Worm (Caenorhabditis elegans): ENCODE data around the gene K04C1.2.

K04C1.2 gene

ce11 chrX:14257661-14258060 lies 19.2 kb downstream of the K04C1.2 start, which contains the start of gene E02H4.4:
E02H4.4 (plus strand) TSS chrX:14257961.
- TF ChIP-seq Y67H2A.10 (GFP tag; conservative IDR thresholded peaks at IDR 0.05) = no peak
- TF ChIP-seq zim-3 (tag; optimal IDR thresholded peaks at IDR 0.05) = no peak
- TF ChIP-seq ceh-58 (GFP tag; IDR thresholded peaks at IDR 0.05) = no peak
- TF ChIP-seq ccch-3 (GFP tag; optimal IDR thresholded peaks at IDR 0.05) = no peak
- TF ChIP-seq madf-8 (GFP tag; conservative IDR thresholded peaks at IDR 0.05) = no peak
- TF ChIP-seq C17E4.6 (GFP tag; IDR thresholded peaks at IDR 0.05) = no peak
- TF ChIP-seq unc-62 (GFP tag; optimal IDR thresholded peaks at IDR 0.05) = no peak
- no peak for TF ChIP-seq nhr-80 (tag; optimal IDR thresholded peaks at IDR 0.05)
- TF ChIP-seq madf-3 (GFP tag; IDR thresholded peaks at IDR 0.05) = no peak
- no peak for TF ChIP-seq let-607 (tag; optimal IDR thresholded peaks at IDR 0.05)
- no peak for TF ChIP-seq lsl-1 (GFP tag; optimal IDR thresholded peaks at IDR 0.05)
- no peak for TF ChIP-seq nfyb-1 (GFP tag; IDR thresholded peaks at IDR 0.05)
- no peak for TF ChIP-seq F33H1.4 (GFP tag; IDR thresholded peaks at IDR 0.05)
- TF ChIP-seq snpc-1.1 (tag; optimal IDR thresholded peaks at IDR 0.05; ENCODE audit: insufficient read depth) = no peak
- no peak for TF ChIP-seq snpc-1.3 (tag; optimal IDR thresholded peaks at IDR 0.05; ENCODE audit: insufficient read depth)
- no peak for TF ChIP-seq mes-4 (tag; optimal IDR thresholded peaks at IDR 0.05)
- TF ChIP-seq nfya-1 (tag; optimal IDR thresholded peaks at IDR 0.05; ENCODE audit: borderline replicate concordance, insufficient read depth) = no peak
- TF ChIP-seq dpff-1 (tag; optimal IDR thresholded peaks at IDR 0.05) = no peak

- TF ChIP-seq K11D2.4 (GFP tag; IDR thresholded peaks at IDR 0.05) (no peak), nhr-80 (tag; optimal IDR thresholded peaks at IDR 0.05) (no peak), lir-1 (GFP tag; conservative IDR thresholded peaks at IDR 0.05) (no peak), ceh-91 (GFP tag; IDR thresholded peaks at IDR 0.05) (no peak), madf-8 (GFP tag; conservative IDR thresholded peaks at IDR 0.05) (no peak), K12H6.12 (tag; optimal IDR thresholded peaks at IDR 0.05) (no peak), pha-4 (tag; optimal IDR thresholded peaks at IDR 0.05) (no peak), sdz-38 (tag; optimal IDR thresholded peaks at IDR 0.05) (no peak), mcd-1 (GFP tag; IDR thresholded peaks at IDR 0.05) (no peak), F57A8.1 (GFP tag; optimal IDR thresholded peaks at IDR 0.05) (no peak)
These were observed 25.0 kb downstream of the K04C1.2 start, which contains the start of gene E02H4.8 for ce11 chrX:14263473-14263872. E02H4.8 (minus strand) TSS chrX:14263573.

ce11 chrX:14267170-14267569 lies 28.7 kb downstream of the K04C1.2 start:
- no peak for TF ChIP-seq chd-7 (tag; optimal IDR thresholded peaks at IDR 0.05)
- TF ChIP-seq ccch-3 (GFP tag; optimal IDR thresholded peaks at IDR 0.05) = no peak
- no peak for TF ChIP-seq C06A6.2 (GFP tag; conservative IDR thresholded peaks at IDR 0.05)
- TF ChIP-seq tbp1 (GFP tag; optimal IDR thresholded peaks at IDR 0.05) = no peak
- TF ChIP-seq nhr-80 (tag; optimal IDR thresholded peaks at IDR 0.05) = no peak
- TF ChIP-seq rec-8 (tag; optimal IDR thresholded peaks at IDR 0.05) = no peak
- TF ChIP-seq mes-4 (tag; optimal IDR thresholded peaks at IDR 0.05) = no peak
- no peak for TF ChIP-seq T26A5.8 (tag; optimal IDR thresholded peaks at IDR 0.05)
- no peak for TF ChIP-seq dpff-1 (tag; optimal IDR thresholded peaks at IDR 0.05)
- TF ChIP-seq aptf-2 (GFP tag; conservative IDR thresholded peaks at IDR 0.05) = no peak

- TF ChIP-seq T26A5.8 (tag; optimal IDR thresholded peaks at IDR 0.05) (no peak), unc-130 (GFP tag; optimal IDR thresholded peaks at IDR 0.05) (no peak), mxl-1 (tag; optimal IDR thresholded peaks at IDR 0.05) (no peak), atf-7 (tag; optimal IDR thresholded peaks at IDR 0.05) (no peak), let-526 (GFP tag; IDR thresholded peaks at IDR 0.05) (no peak), chd-7 (tag; optimal IDR thresholded peaks at IDR 0.05) (no peak), B0336.3 (GFP tag; IDR thresholded peaks at IDR 0.05) (no peak), attf-3 (GFP tag; conservative IDR thresholded peaks at IDR 0.05) (no peak), hmg-1.2 (GFP tag; IDR thresholded peaks at IDR 0.05) (no peak), madf-8 (GFP tag; conservative IDR thresholded peaks at IDR 0.05) (no peak), B0035.1 (tag; optimal IDR thresholded peaks at IDR 0.05) (no peak), Y95B8A.8 (GFP tag; IDR thresholded peaks at IDR 0.05) (no peak), sea-2 (GFP tag; IDR thresholded peaks at IDR 0.05) (no peak), lsy-27 (tag; optimal IDR thresholded peaks at IDR 0.05; ENCODE audit: borderline replicate concordance, insufficient read depth) (no peak), snpc-1.3 (tag; optimal IDR thresholded peaks at IDR 0.05; ENCODE audit: insufficient read depth) (no peak), nhr-80 (tag; optimal IDR thresholded peaks at IDR 0.05) (no peak), fkh-3 (tag; optimal IDR thresholded peaks at IDR 0.05) (no peak), mcd-1 (GFP tag; IDR thresholded peaks at IDR 0.05) (no peak)
These were observed 29.3 kb downstream of the K04C1.2 start, which contains the start of gene del-1 for ce11 chrX:14267781-14268180. del-1 (plus strand) TSS chrX:14268081.

All from whole organism, young adult.